Worm (Caenorhabditis elegans): ENCODE measurements around the gene F58H1.6.

F58H1.6 gene

DNA sequence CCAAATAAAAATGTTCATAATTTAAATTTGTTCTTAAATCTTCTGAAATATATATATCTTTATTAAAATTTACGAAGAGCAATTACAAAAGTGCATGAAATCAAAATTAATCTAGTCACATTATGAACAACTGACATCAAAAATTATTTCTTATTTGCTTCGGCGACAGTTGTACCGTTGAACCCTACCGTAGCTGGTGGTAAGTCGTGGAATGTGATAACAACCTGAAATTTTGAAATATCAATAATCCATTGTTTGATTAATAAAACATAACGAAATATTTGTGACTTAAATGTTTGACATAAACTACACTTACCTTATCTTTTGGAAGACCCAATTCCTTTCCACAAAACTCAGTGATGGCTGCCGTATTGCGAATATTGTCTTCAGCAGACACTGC is 34.3 kb downstream of the F58H1.6 start:
- no peak for TF ChIP-seq Y22D7AL.16 (tag; optimal IDR thresholded peaks at IDR 0.05)
- TF ChIP-seq tbx-2 (tag; optimal IDR thresholded peaks at IDR 0.05) = no peak
- TF ChIP-seq pqm-1 (tag; optimal IDR thresholded peaks at IDR 0.05) = no peak
- no peak for TF ChIP-seq hlh-13 (GFP tag; optimal IDR thresholded peaks at IDR 0.05)
- no peak for TF ChIP-seq ahr-1 (tag; optimal IDR thresholded peaks at IDR 0.05)
- no peak for TF ChIP-seq nhr-232 (tag; optimal IDR thresholded peaks at IDR 0.05)
- no peak for TF ChIP-seq ceh-18 (tag; optimal IDR thresholded peaks at IDR 0.05)
- no peak for TF ChIP-seq K02D7.2 (tag; optimal IDR thresholded peaks at IDR 0.05)
- no peak for TF ChIP-seq elt-2 (tag; optimal IDR thresholded peaks at IDR 0.05)
- TF ChIP-seq ceh-48 (tag; optimal IDR thresholded peaks at IDR 0.05) = no peak
- no peak for TF ChIP-seq ceh-2 (tag; optimal IDR thresholded peaks at IDR 0.05)

DNA sequence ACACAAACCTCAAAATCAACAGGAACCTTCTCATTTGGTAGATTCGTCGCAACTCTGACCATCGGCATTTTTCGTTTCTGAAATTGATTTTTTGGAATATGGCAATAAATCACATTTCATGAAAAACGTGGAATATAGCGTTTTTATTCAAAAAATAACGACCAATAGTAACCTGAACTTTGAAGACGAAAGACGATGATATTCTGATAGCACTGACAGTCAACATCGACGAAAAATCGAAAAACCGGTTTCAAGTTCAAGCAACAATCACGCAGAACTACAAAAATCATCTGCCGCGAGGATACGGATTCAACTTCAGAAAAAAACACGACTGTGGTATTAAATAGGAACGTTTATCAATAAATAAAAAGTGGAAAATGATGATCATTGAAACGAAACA is 35.8 kb downstream of the F58H1.6 start, which contains the start of gene mif-2:
TSS of gene mif-2 (minus strand) at position 281 of the 400 bp plus-strand sequence.
- TF ChIP-seq unc-3 (GFP tag; conservative IDR thresholded peaks at IDR 0.05) = no peak
- no peak for TF ChIP-seq unc-3 (tag; optimal IDR thresholded peaks at IDR 0.05)
- TF ChIP-seq mec-3 (tag; optimal IDR thresholded peaks at IDR 0.05; ENCODE audit: borderline replicate concordance) = no peak
- TF ChIP-seq syd-9 (tag; optimal IDR thresholded peaks at IDR 0.05) = no peak
- no peak for TF ChIP-seq ref-2 (tag; optimal IDR thresholded peaks at IDR 0.05)
- TF ChIP-seq odd-2 (tag; optimal IDR thresholded peaks at IDR 0.05) = no peak
- TF ChIP-seq unc-42 (tag; optimal IDR thresholded peaks at IDR 0.05) = no peak
- no peak for TF ChIP-seq nhr-232 (tag; optimal IDR thresholded peaks at IDR 0.05)
- no peak for TF ChIP-seq ets-4 (tag; optimal IDR thresholded peaks at IDR 0.05)
- TF ChIP-seq dmd-4 (tag; optimal IDR thresholded peaks at IDR 0.05; ENCODE audit: borderline replicate concordance) = no peak
- no peak for TF ChIP-seq hlh-15 (tag; optimal IDR thresholded peaks at IDR 0.05)
- TF ChIP-seq pha-2 (tag; optimal IDR thresholded peaks at IDR 0.05) = no peak
- TF ChIP-seq ttx-3 (tag; optimal IDR thresholded peaks at IDR 0.05) = no peak
- no peak for TF ChIP-seq Y22D7AL.16 (tag; optimal IDR thresholded peaks at IDR 0.05)
- no peak for TF ChIP-seq ahr-1 (tag; optimal IDR thresholded peaks at IDR 0.05)

DNA sequence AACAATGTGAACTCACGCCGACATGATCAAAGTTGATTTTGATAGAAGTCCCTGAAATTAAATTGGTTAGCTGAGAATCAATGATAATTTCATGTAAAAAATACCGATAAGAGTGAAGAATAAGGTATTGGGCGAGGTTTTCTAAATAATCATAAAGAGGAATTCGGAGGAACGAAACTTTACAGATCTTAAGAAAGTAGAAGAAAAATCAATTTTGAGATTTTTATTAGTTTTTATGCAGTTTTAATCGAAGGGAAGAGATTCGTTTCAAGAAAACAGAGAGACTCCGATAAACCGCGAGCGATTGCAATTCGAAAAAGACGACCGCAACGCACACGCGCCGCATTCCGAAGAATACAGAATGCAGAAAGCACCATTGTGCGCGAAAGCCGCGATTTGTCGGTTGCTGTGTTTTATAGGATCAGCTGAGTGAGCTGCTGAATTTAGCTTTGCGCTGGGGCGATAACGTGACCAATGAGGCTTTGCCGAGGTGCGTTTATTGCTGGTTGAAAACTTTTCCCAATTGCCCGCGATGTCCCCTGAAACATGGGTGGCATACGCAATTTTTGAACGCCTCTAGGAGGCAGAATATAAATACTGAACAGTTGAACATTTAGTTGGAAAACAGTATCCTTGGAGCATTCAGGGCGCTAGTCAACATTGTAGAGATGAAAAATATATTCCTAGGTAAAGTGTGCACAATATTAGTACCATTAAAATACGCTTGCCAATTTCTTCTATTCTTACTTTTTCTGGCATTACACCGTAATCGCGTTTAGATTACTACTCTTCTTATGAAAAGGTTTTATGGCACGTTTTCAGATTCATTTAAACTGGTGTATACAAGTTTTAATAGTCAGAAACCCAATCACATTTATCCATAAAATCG is 37.5 kb downstream of the F58H1.6 start, which contains the start of gene snr-4:
TSS of gene snr-4 (minus strand) at position 51 of the 889 bp plus-strand sequence.
- peak; percentile 85 for TF ChIP-seq sox-2 (GFP tag; IDR thresholded peaks at IDR 0.05)
- TF ChIP-seq ttx-3 (tag; optimal IDR thresholded peaks at IDR 0.05) = no peak
- peak; percentile 67 for TF ChIP-seq dve-1 (tag; optimal IDR thresholded peaks at IDR 0.05)
- no peak for TF ChIP-seq ceh-48 (tag; optimal IDR thresholded peaks at IDR 0.05)
- TF ChIP-seq ceh-2 (tag; optimal IDR thresholded peaks at IDR 0.05) = no peak
- TF ChIP-seq ref-2 (tag; optimal IDR thresholded peaks at IDR 0.05) = peak; percentile 58
- TF ChIP-seq C38D4.7 (GFP tag; optimal IDR thresholded peaks at IDR 0.05) = peak; percentile 31
- peak; percentile 73 for TF ChIP-seq hlh-30 (tag; optimal IDR thresholded peaks at IDR 0.05; ENCODE audit: insufficient read depth)
- TF ChIP-seq fax-1 (tag; optimal IDR thresholded peaks at IDR 0.05) = peak; percentile 2
- TF ChIP-seq elt-2 (tag; optimal IDR thresholded peaks at IDR 0.05) = peak; percentile 58
- peak; percentile 93 for TF ChIP-seq ama-1 (optimal IDR thresholded peaks at IDR 0.05)
- peak; percentile 89 for TF ChIP-seq nfya-1 (tag; optimal IDR thresholded peaks at IDR 0.05)
- peak; percentile 15 for TF ChIP-seq ztf-16 (tag; optimal IDR thresholded peaks at IDR 0.05)
- TF ChIP-seq rnt-1 (tag; optimal IDR thresholded peaks at IDR 0.05) = peak; percentile 69
- TF ChIP-seq ceh-31 (tag; optimal IDR thresholded peaks at IDR 0.05) = peak; percentile 51
- peak; percentile 10 for TF ChIP-seq K09A11.1 (tag; optimal IDR thresholded peaks at IDR 0.05; ENCODE audit: insufficient read depth)
- peak; percentile 66 for TF ChIP-seq tbx-2 (tag; optimal IDR thresholded peaks at IDR 0.05)
- TF ChIP-seq hlh-6 (tag; optimal IDR thresholded peaks at IDR 0.05) = no peak
- TF ChIP-seq unc-3 (GFP tag; conservative IDR thresholded peaks at IDR 0.05) = no peak
- peak; percentile 11 for TF ChIP-seq unc-3 (tag; optimal IDR thresholded peaks at IDR 0.05)
- peak; percentile 84 for TF ChIP-seq ceh-18 (tag; optimal IDR thresholded peaks at IDR 0.05)
- TF ChIP-seq ceh-34 (tag; optimal IDR thresholded peaks at IDR 0.05) = peak; percentile 63
- peak; percentile 70 for TF ChIP-seq unc-42 (tag; optimal IDR thresholded peaks at IDR 0.05)
- TF ChIP-seq sox-4 (tag; optimal IDR thresholded peaks at IDR 0.05) = no peak
- peak; percentile 1 for TF ChIP-seq ceh-14 (tag; optimal IDR thresholded peaks at IDR 0.05)
- no peak for TF ChIP-seq mec-3 (tag; optimal IDR thresholded peaks at IDR 0.05; ENCODE audit: borderline replicate concordance)
